Fruit fly (Drosophila melanogaster): ENCODE data around the gene CG4161.

The CG4161 gene

DNA sequence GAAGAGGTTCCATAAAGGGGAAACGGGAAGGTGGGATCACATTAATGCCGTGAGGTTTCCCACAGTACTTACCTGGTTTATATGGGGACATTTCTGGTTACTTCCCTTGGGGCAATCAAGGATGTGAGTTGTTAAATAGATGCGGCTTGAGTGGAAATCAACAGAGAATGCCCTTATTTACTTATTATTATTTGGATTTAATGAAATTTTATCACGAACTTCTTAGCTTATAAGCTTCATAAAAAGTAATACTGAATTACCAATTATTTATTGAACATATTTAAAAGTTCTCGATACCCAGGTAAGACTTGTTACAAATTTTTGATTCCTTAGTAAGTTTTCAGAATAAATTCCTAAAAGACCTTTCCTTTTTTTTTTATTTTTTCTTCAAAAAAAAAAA is at the start of gene CG4161:
Gene CG4161, plus strand, starts transcription at position 301 of the 400 bp plus-strand sequence.
- TF ChIP-seq cic (GFP tag; optimal IDR thresholded peaks at IDR 0.05), result no peak
- no peak for TF ChIP-seq CG33017 (tag; optimal IDR thresholded peaks at IDR 0.05)
- TF ChIP-seq kay (GFP tag; ENCODE audit: borderline replicate concordance), result no peak
- TF ChIP-seq CG7101 (tag; optimal IDR thresholded peaks at IDR 0.05), result no peak
- no peak for TF ChIP-seq CG12768 (GFP tag; optimal IDR thresholded peaks at IDR 0.05)
- no peak for TF ChIP-seq bab1 (GFP tag; optimal IDR thresholded peaks at IDR 0.05)
- TF ChIP-seq Crg-1 (GFP tag; optimal IDR thresholded peaks at IDR 0.05), result no peak
- no peak for TF ChIP-seq tj (GFP tag; optimal IDR thresholded peaks at IDR 0.05)
- TF ChIP-seq ovo (GFP tag; optimal IDR thresholded peaks at IDR 0.05), result no peak
- TF ChIP-seq CG5204 (GFP tag; optimal IDR thresholded peaks at IDR 0.05), result no peak

DNA sequence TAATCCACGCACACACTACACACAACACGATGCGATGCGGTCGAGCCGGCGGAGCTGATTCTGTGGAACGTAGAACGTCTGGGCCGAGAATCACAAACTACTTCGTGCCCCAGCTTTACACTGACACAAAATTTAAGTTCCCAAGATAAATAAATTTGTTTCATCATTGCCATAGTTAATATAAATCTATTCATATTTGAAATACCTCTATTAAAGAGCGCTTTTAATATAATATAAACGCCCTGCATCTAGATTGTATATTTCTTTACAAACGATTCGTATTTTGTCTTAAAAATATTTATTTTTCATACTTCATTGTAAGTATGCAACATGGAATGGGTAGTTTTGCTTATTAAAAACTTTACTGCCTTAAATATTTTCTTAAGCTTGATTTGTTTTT is 47.8 kb upstream of the CG4161 start:
- TF ChIP-seq CG12768 (GFP tag; optimal IDR thresholded peaks at IDR 0.05), result no peak
- no peak for TF ChIP-seq cic (GFP tag; optimal IDR thresholded peaks at IDR 0.05)
- TF ChIP-seq Hr96 (GFP tag; optimal IDR thresholded peaks at IDR 0.05), result no peak
- TF ChIP-seq CG14711 (tag; optimal IDR thresholded peaks at IDR 0.05), result no peak
- TF ChIP-seq CG11617 (GFP tag; optimal IDR thresholded peaks at IDR 0.05), result no peak
- no peak for TF ChIP-seq CG7045 (GFP tag; optimal IDR thresholded peaks at IDR 0.05)
- TF ChIP-seq Crg-1 (GFP tag; optimal IDR thresholded peaks at IDR 0.05), result no peak
- no peak for TF ChIP-seq Mnt (GFP tag; optimal IDR thresholded peaks at IDR 0.05)
- no peak for TF ChIP-seq bab1 (GFP tag; optimal IDR thresholded peaks at IDR 0.05)
- TF ChIP-seq toe (GFP tag; optimal IDR thresholded peaks at IDR 0.05), result no peak
- TF ChIP-seq cnc (optimal IDR thresholded peaks at IDR 0.05), result no peak
- no peak for TF ChIP-seq kay (GFP tag; ENCODE audit: borderline replicate concordance)
- TF ChIP-seq CG33017 (tag; optimal IDR thresholded peaks at IDR 0.05), result no peak
- TF ChIP-seq ovo (GFP tag; optimal IDR thresholded peaks at IDR 0.05), result no peak
- TF ChIP-seq CG1620 (GFP tag; optimal IDR thresholded peaks at IDR 0.05), result no peak
- no peak for TF ChIP-seq Clk (GFP tag; optimal IDR thresholded peaks at IDR 0.05)
- no peak for TF ChIP-seq tj (GFP tag; optimal IDR thresholded peaks at IDR 0.05)
- no peak for TF ChIP-seq pad (GFP tag; optimal IDR thresholded peaks at IDR 0.05)
- TF ChIP-seq CG7101 (tag; optimal IDR thresholded peaks at IDR 0.05), result no peak
- no peak for TF ChIP-seq CG5204 (GFP tag; optimal IDR thresholded peaks at IDR 0.05)

DNA sequence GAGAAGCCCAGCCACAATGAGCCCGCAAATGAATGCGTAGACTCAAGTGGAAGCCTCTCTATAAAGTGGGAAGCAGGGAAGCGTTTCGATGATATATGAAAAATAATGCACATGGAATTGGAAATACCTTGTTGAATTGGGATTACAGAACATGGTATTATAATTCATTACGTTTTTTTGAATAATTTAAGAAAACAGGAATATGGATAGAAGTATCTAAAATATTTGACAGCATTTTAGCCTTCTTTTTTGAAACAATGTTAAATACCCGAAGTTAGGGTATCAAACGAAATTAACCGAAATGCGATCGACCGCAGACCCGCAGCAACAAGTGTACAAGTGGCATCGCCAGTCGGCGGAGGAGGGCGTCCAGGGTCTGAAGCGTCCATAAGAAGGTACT is 47.0 kb upstream of the CG4161 start:
- TF ChIP-seq CG14711 (tag; optimal IDR thresholded peaks at IDR 0.05) (no peak), CG1620 (GFP tag; optimal IDR thresholded peaks at IDR 0.05) (no peak), CG7045 (GFP tag; optimal IDR thresholded peaks at IDR 0.05) (no peak), CG11617 (GFP tag; optimal IDR thresholded peaks at IDR 0.05) (no peak), bab1 (GFP tag; optimal IDR thresholded peaks at IDR 0.05) (no peak), toe (GFP tag; optimal IDR thresholded peaks at IDR 0.05) (no peak), ovo (GFP tag; optimal IDR thresholded peaks at IDR 0.05) (no peak), Mnt (GFP tag; optimal IDR thresholded peaks at IDR 0.05) (no peak)

- TF ChIP-seq Crg-1 (GFP tag; optimal IDR thresholded peaks at IDR 0.05) (no peak), bab1 (GFP tag; optimal IDR thresholded peaks at IDR 0.05) (no peak), cic (GFP tag; optimal IDR thresholded peaks at IDR 0.05) (no peak), CG11617 (GFP tag; optimal IDR thresholded peaks at IDR 0.05) (no peak), CG7045 (GFP tag; optimal IDR thresholded peaks at IDR 0.05) (no peak), cnc (optimal IDR thresholded peaks at IDR 0.05) (no peak), kay (GFP tag; ENCODE audit: borderline replicate concordance) (no peak), CG5204 (GFP tag; optimal IDR thresholded peaks at IDR 0.05) (no peak), CG33017 (tag; optimal IDR thresholded peaks at IDR 0.05) (no peak), CG14711 (tag; optimal IDR thresholded peaks at IDR 0.05) (no peak)
Observed at dm6 chr2L:15386749-15387148, 46.4 kb upstream of the CG4161 start.

DNA sequence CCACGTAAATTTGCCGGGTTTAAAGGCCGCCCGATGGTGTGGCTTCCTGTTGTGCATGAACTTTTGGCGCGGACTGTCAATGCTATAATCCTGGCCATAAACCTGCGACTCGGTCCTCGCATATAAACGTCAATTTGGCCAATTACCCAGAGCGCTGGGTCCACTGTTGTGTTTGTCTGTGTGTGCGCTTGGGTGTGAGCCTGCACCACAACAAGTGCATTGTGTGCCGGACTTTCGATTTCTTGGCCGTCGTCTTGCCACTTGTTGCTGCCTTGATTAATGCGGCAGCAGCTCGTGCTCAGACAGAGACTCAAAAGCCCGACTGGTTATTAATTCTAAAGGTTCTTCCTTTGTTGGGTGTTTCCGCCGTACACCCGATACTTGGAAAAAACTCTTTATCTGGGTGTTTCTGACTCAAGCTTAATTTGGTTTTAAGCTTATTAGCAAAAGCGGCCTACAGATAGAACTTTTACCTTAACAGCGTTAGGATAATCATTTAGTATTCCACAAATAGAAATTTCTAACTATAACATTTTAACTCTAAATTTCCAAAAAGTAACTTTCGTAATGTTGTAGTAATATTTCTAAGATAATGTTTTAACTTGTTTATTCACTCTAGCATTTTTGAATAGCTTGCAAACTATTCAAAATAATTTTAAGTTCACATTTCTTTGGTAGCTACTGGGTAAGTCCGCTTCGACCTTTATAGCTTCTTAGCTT is 45.1 kb upstream of the CG4161 start:
- TF ChIP-seq CG11617 (GFP tag; optimal IDR thresholded peaks at IDR 0.05) (no peak), ovo (GFP tag; optimal IDR thresholded peaks at IDR 0.05) (no peak), cnc (optimal IDR thresholded peaks at IDR 0.05) (no peak), CG5204 (GFP tag; optimal IDR thresholded peaks at IDR 0.05) (no peak), CG7045 (GFP tag; optimal IDR thresholded peaks at IDR 0.05) (no peak), bab1 (GFP tag; optimal IDR thresholded peaks at IDR 0.05) (no peak), kay (GFP tag; ENCODE audit: borderline replicate concordance) (no peak), CG14711 (tag; optimal IDR thresholded peaks at IDR 0.05) (no peak), CG1620 (GFP tag; optimal IDR thresholded peaks at IDR 0.05) (no peak), toe (GFP tag; optimal IDR thresholded peaks at IDR 0.05) (no peak), Crg-1 (GFP tag; optimal IDR thresholded peaks at IDR 0.05) (no peak)

DNA sequence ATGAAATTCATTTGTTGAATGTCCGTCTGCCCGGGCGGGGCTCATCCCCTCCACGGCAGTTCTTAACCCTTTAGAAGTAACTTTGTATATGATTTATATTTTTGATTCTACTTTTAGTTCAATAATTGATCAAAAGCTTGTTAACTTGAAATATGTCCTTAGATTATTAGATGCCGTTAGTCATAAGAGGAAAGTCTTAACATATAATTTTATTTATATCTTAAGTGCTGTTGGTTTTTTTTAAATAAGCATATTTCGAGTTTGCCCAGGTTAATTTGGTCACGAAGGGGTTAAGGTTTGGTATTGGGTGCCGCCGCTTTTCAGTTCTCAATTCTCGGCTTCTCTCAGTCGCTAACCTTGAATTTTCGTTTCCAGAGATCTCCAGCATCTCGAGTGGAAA is 44.1 kb upstream of the CG4161 start:
- TF ChIP-seq cnc (optimal IDR thresholded peaks at IDR 0.05) (no peak), CG7045 (GFP tag; optimal IDR thresholded peaks at IDR 0.05) (no peak), Clk (GFP tag; optimal IDR thresholded peaks at IDR 0.05) (no peak), CG1620 (GFP tag; optimal IDR thresholded peaks at IDR 0.05) (no peak), Hr96 (GFP tag; optimal IDR thresholded peaks at IDR 0.05) (no peak), Mnt (GFP tag; optimal IDR thresholded peaks at IDR 0.05) (no peak), Crg-1 (GFP tag; optimal IDR thresholded peaks at IDR 0.05) (no peak), CG5204 (GFP tag; optimal IDR thresholded peaks at IDR 0.05) (no peak), CG7101 (tag; optimal IDR thresholded peaks at IDR 0.05) (no peak), CG33017 (tag; optimal IDR thresholded peaks at IDR 0.05) (no peak), pad (GFP tag; optimal IDR thresholded peaks at IDR 0.05) (no peak), ovo (GFP tag; optimal IDR thresholded peaks at IDR 0.05) (no peak), CG11617 (GFP tag; optimal IDR thresholded peaks at IDR 0.05) (no peak), toe (GFP tag; optimal IDR thresholded peaks at IDR 0.05) (no peak), tj (GFP tag; optimal IDR thresholded peaks at IDR 0.05) (no peak), kay (GFP tag; ENCODE audit: borderline replicate concordance) (no peak), cic (GFP tag; optimal IDR thresholded peaks at IDR 0.05) (no peak), CG12768 (GFP tag; optimal IDR thresholded peaks at IDR 0.05) (no peak), bab1 (GFP tag; optimal IDR thresholded peaks at IDR 0.05) (no peak)

All from whole organism, adult.